Fruit fly (Drosophila melanogaster) whole organism, embryonic: ENCODE measurements around the gene GILT3.

Experiments used
- Aef1 ChIP-seq: fragments of 200-800 bp; sonication (Bioruptor generic); IDR thresholded peaks from 3 replicates; pipeline ENCODE4 v1.3.6; 2022; ENCODE audit warnings: missing biosample characterization, missing genetic modification characterization
- Bteb2 ChIP-seq: fragments of 200-800 bp; sonication (Bioruptor generic); optimal IDR thresholded peaks from 2 replicates; lab custom pipeline; 2016; ENCODE audit warnings: missing biosample characterization, missing genetic modification characterization
- CG10209 ChIP-seq: fragments of 200-800 bp; sonication (Bioruptor generic); optimal IDR thresholded peaks from 3 replicates; lab custom pipeline; 2017; ENCODE audit warnings: missing biosample characterization, mild to moderate bottlenecking, missing genetic modification characterization, missing genetic modification reagents
- CG10321 ChIP-seq: fragments of 200-800 bp; sonication (Bioruptor generic); IDR thresholded peaks from 2 replicates; pipeline ENCODE4 v1.3.6; 2022; ENCODE audit warnings: missing biosample characterization, missing genetic modification characterization
- CG10543 ChIP-seq: fragments of 200-800 bp; sonication (Bioruptor generic); optimal IDR thresholded peaks from 3 replicates; lab custom pipeline; 2017; ENCODE audit warnings: missing biosample characterization, mild to moderate bottlenecking, missing genetic modification characterization, moderate library complexity
- CG11247 ChIP-seq: fragments of 200-800 bp; sonication (Bioruptor generic); IDR thresholded peaks from 2 replicates; pipeline ENCODE4 v1.3.6; 2022; ENCODE audit warnings: missing biosample characterization, missing genetic modification characterization
- CG12071 ChIP-seq: fragments of 200-800 bp; sonication (Bioruptor generic); optimal IDR thresholded peaks from 3 replicates; lab custom pipeline; 2018; ENCODE audit warnings: missing biosample characterization, mild to moderate bottlenecking, missing genetic modification characterization
- CG12391 ChIP-seq: fragments of 200-800 bp; sonication (Bioruptor generic); optimal IDR thresholded peaks from 3 replicates; lab custom pipeline; 2018; ENCODE audit warnings: missing biosample characterization, mild to moderate bottlenecking, missing genetic modification characterization, moderate library complexity
- CG12744 ChIP-seq: fragments of 200-800 bp; sonication (Bioruptor generic); optimal IDR thresholded peaks from 2 replicates; lab custom pipeline; 2016; ENCODE audit warnings: missing biosample characterization, missing genetic modification characterization
- CG14965 ChIP-seq: fragments of 200-800 bp; sonication (Bioruptor generic); optimal IDR thresholded peaks from 2 replicates; lab custom pipeline; 2016; ENCODE audit warnings: missing biosample characterization, missing genetic modification characterization, borderline replicate concordance
- CG17802 ChIP-seq: fragments of 200-800 bp; sonication (Bioruptor generic); optimal IDR thresholded peaks from 2 replicates; lab custom pipeline; 2018; ENCODE audit warnings: missing biosample characterization, mild to moderate bottlenecking, missing genetic modification characterization, moderate library complexity
- CG18262 ChIP-seq: fragments of 200-800 bp; optimal IDR thresholded peaks from 3 replicates; lab custom pipeline; 2019; ENCODE audit warnings: missing biosample characterization, mild to moderate bottlenecking, missing genetic modification characterization, moderate library complexity
- CG30431 ChIP-seq: fragments of 200-800 bp; sonication (Bioruptor generic); optimal IDR thresholded peaks from 2 replicates; lab custom pipeline; 2017; ENCODE audit warnings: missing biosample characterization, missing genetic modification characterization
- CG31441 ChIP-seq: fragments of 200-800 bp; sonication (Bioruptor generic); IDR thresholded peaks from 2 replicates; pipeline ENCODE4 v1.3.6; 2022; ENCODE audit warnings: missing biosample characterization, missing genetic modification characterization
- CG34376 ChIP-seq: fragments of 200-800 bp; sonication (Bioruptor generic); optimal IDR thresholded peaks from 2 replicates; lab custom pipeline; 2018; ENCODE audit warnings: missing biosample characterization, mild to moderate bottlenecking, missing genetic modification characterization
- CG3726 ChIP-seq: fragments of 200-800 bp; sonication (Bioruptor generic); IDR thresholded peaks from 3 replicates; pipeline ENCODE4, ENCODE4 v1.3.6; 2022; ENCODE audit warnings: missing biosample characterization, missing genetic modification characterization
- CG3838 ChIP-seq: fragments of 200-800 bp; sonication (Bioruptor generic); optimal IDR thresholded peaks from 3 replicates; lab custom pipeline; 2016; ENCODE audit warnings: missing biosample characterization, missing genetic modification characterization
- CG4707 ChIP-seq: fragments of 200-800 bp; sonication (Bioruptor generic); optimal IDR thresholded peaks from 2 replicates; lab custom pipeline; 2018; ENCODE audit warnings: missing biosample characterization, mild to moderate bottlenecking, missing genetic modification characterization, moderate library complexity
- CG4730 ChIP-seq: fragments of 200-800 bp; sonication (Bioruptor generic); IDR thresholded peaks from 2 replicates; pipeline ENCODE4 v1.3.6; 2022; ENCODE audit warnings: missing biosample characterization, missing genetic modification characterization
- CG6689 ChIP-seq: fragments of 200-800 bp; sonication (Bioruptor generic); IDR thresholded peaks from 2 replicates; pipeline ENCODE4 v1.3.6; 2022; ENCODE audit warnings: missing biosample characterization, missing genetic modification characterization
- CG7963 ChIP-seq: fragments of 200-800 bp; sonication (Bioruptor generic); IDR thresholded peaks from 3 replicates; pipeline ENCODE4 v1.3.6; 2022; ENCODE audit warnings: missing biosample characterization, missing genetic modification characterization; ENCODE audit not compliant: partially characterized antibody
- E2f1 ChIP-seq: fragments of 200-800 bp; sonication (Bioruptor generic); IDR thresholded peaks from 2 replicates; pipeline ENCODE4 v1.3.6; 2022; ENCODE audit warnings: missing biosample characterization, missing genetic modification characterization
- Fer3 ChIP-seq: fragments of 200-800 bp; sonication (Bioruptor generic); optimal IDR thresholded peaks from 2 replicates; lab custom pipeline; 2018; ENCODE audit warnings: missing biosample characterization, mild to moderate bottlenecking, missing genetic modification characterization, moderate library complexity
- Gsc ChIP-seq: fragments of 200-800 bp; sonication (Bioruptor generic); IDR thresholded peaks from 2 replicates; pipeline ENCODE4 v1.3.6; 2022; ENCODE audit warnings: missing biosample characterization, missing genetic modification characterization
- Hand ChIP-seq: fragments of 200-800 bp; sonication (Bioruptor generic); optimal IDR thresholded peaks from 2 replicates; lab custom pipeline; 2017; ENCODE audit warnings: mild to moderate bottlenecking, missing biosample characterization, missing genetic modification reagents, missing genetic modification characterization
- Hsf ChIP-seq: fragments of 200-800 bp; sonication (Bioruptor generic); optimal IDR thresholded peaks from 3 replicates; lab custom pipeline; 2016; ENCODE audit warnings: missing biosample characterization, missing genetic modification characterization
- Optix ChIP-seq: fragments of 200-800 bp; sonication (Bioruptor generic); IDR thresholded peaks from 3 replicates; pipeline ENCODE4 v1.3.6; 2022; ENCODE audit warnings: missing biosample characterization, missing genetic modification characterization
- Rfx ChIP-seq: fragments of 200-800 bp; sonication (Bioruptor generic); IDR thresholded peaks from 2 replicates; pipeline ENCODE4 v1.3.6; 2022; ENCODE audit warnings: missing biosample characterization, missing genetic modification characterization
- Sry-δ ChIP-seq: fragments of 200-800 bp; sonication (Bioruptor generic); optimal IDR thresholded peaks from 2 replicates; lab custom pipeline; 2016; ENCODE audit warnings: missing biosample characterization, missing genetic modification characterization
- Vsx1 ChIP-seq: fragments of 200-800 bp; sonication (Bioruptor generic); optimal IDR thresholded peaks from 2 replicates; lab custom pipeline; 2017; ENCODE audit warnings: missing biosample characterization, mild to moderate bottlenecking, missing genetic modification characterization, missing genetic modification reagents
- crol ChIP-seq: fragments of 200-800 bp; sonication (Bioruptor generic); IDR thresholded peaks from 2 replicates; pipeline ENCODE4 v1.3.6; 2022; ENCODE audit warnings: missing biosample characterization, missing genetic modification characterization
- dm ChIP-seq: fragments of 200-800 bp; sonication (Bioruptor generic); optimal IDR thresholded peaks from 3 replicates; lab custom pipeline; 2016; ENCODE audit warnings: missing biosample characterization, missing genetic modification characterization
- exex ChIP-seq: fragments of 200-800 bp; sonication (Bioruptor generic); optimal IDR thresholded peaks from 4 replicates; lab custom pipeline; 2018; ENCODE audit warnings: missing biosample characterization, mild to moderate bottlenecking, missing genetic modification characterization, moderate library complexity
- gce ChIP-seq: fragments of 200-800 bp; sonication (Bioruptor generic); IDR thresholded peaks from 3 replicates; pipeline ENCODE4 v1.3.6; 2022; ENCODE audit warnings: missing biosample characterization, missing genetic modification characterization
- ken ChIP-seq: fragments of 200-800 bp; sonication (Bioruptor generic); IDR thresholded peaks from 3 replicates; pipeline ENCODE4 v1.3.6; 2022; ENCODE audit warnings: missing biosample characterization, missing genetic modification characterization
- lab ChIP-seq: fragments of 200-800 bp; sonication (Bioruptor generic); optimal IDR thresholded peaks from 3 replicates; lab custom pipeline; 2017; ENCODE audit warnings: missing biosample characterization, missing genetic modification characterization, mild to moderate bottlenecking, moderate library complexity, missing genetic modification reagents
- lov ChIP-seq, 2 experiments: fragments of 200-800 bp in 1 of 2; fragments of >200 bp in 1 of 2; sonication (Bioruptor generic) in 1 of 2; IDR thresholded peaks in 1 of 2; optimal IDR thresholded peaks in 1 of 2; 2 replicates in 1 of 2; 3 replicates in 1 of 2; pipeline versions ENCODE4 v1.3.6 to Lab custom; 2017 to 2022; ENCODE audit warnings: missing biosample characterization in 1 of 2, missing genetic modification characterization in 1 of 2
- luna ChIP-seq: fragments of 200-800 bp; sonication (Bioruptor generic); optimal IDR thresholded peaks from 2 replicates; lab custom pipeline; 2016; ENCODE audit warnings: missing biosample characterization, missing genetic modification characterization
- mirr ChIP-seq: fragments of 200-800 bp; sonication (Bioruptor generic); optimal IDR thresholded peaks from 3 replicates; lab custom pipeline; 2018; ENCODE audit warnings: missing biosample characterization, mild to moderate bottlenecking, missing genetic modification characterization
- row ChIP-seq: fragments of 200-800 bp; sonication (Bioruptor generic); IDR thresholded peaks from 3 replicates; pipeline ENCODE4 v1.3.6; 2022; ENCODE audit warnings: missing biosample characterization, missing genetic modification characterization
- sd ChIP-seq: fragments of 200-800 bp; sonication (Bioruptor generic); optimal IDR thresholded peaks from 3 replicates; lab custom pipeline; 2018; ENCODE audit warnings: missing biosample characterization, mild to moderate bottlenecking, missing genetic modification characterization, moderate library complexity
- sug ChIP-seq: fragments of 200-800 bp; optimal IDR thresholded peaks from 2 replicates; lab custom pipeline; 2019; ENCODE audit warnings: missing biosample characterization, mild to moderate bottlenecking, missing genetic modification characterization, moderate library complexity
- wek ChIP-seq: fragments of 200-800 bp; sonication (Bioruptor generic); optimal IDR thresholded peaks from 3 replicates; lab custom pipeline; 2018; ENCODE audit warnings: missing biosample characterization, mild to moderate bottlenecking, missing genetic modification characterization, moderate library complexity
- wor ChIP-seq: fragments of 200-800 bp; sonication (Bioruptor generic); IDR thresholded peaks from 2 replicates; pipeline ENCODE4 v1.3.6; 2022; ENCODE audit warnings: missing biosample characterization, missing genetic modification characterization

Gene GILT3

DNA sequence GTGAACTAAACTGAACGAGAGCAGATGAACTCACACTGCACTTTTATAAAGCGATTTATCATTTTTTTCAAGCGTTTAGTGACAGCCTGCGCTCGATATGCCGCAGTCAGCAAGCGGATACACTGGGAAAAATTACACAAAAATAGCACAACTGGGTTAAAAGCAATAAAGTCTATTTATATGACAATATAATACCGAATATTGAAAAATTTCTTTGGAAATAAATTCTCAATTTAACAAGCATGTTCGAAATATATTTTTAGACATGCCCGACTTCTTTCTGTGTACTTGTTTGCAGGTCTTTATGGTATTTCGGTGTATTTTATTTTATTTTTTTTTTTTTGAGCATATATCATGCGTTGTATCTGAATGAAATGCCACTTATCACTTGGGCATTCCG, 36.7 kb downstream of the GILT3 start (continued):
- 0 out of 3 replicates have a peak, but pooled peaks have one; percentile 19 for TF ChIP-seq Aef1
- no peak for TF ChIP-seq lov (optimal IDR thresholded peaks at IDR 0.05; lab: Kevin White, UChicago)
- peak; percentile 69; the same call in 1 of the 3 replicates for TF ChIP-seq lov (GFP tag; IDR thresholded peaks at IDR 0.05; lab: Robert Waterston, UW)
- peak; percentile 50 for TF ChIP-seq Fer3 (tag; lab: Kevin White, UChicago)
- TF ChIP-seq CG31441 (GFP tag; lab: Robert Waterston, UW) = peak; percentile 74
- peak; percentile 8 for TF ChIP-seq CG17802
- TF ChIP-seq CG10321 = no peak
- TF ChIP-seq CG12391 = peak; percentile 75
- 0 out of 2 replicates have a peak, but pooled peaks have one; percentile 21 for TF ChIP-seq CG6689 (GFP tag; lab: Robert Waterston, UW)
- TF ChIP-seq wor (GFP tag; lab: Robert Waterston, UW) = peak; percentile 46; the same call in 1 of the 2 replicates
- no peak for TF ChIP-seq CG12071
- no peak for TF ChIP-seq CG7963 (GFP tag; lab: Robert Waterston, UW)
- no peak for TF ChIP-seq CG14965 (GFP tag; lab: Kevin White, UChicago)
- TF ChIP-seq Hsf (GFP tag; lab: Kevin White, UChicago) = peak; percentile 57
- TF ChIP-seq Vsx1 (GFP tag; lab: Kevin White, UChicago) = peak; percentile 39
- TF ChIP-seq CG11247 = no peak
- TF ChIP-seq CG10543 (GFP tag; lab: Kevin White, UChicago) = no peak
- peak; percentile 50 for TF ChIP-seq E2f1 (GFP tag; lab: Robert Waterston, UW)
- peak; percentile 84 for TF ChIP-seq row (GFP tag; lab: Robert Waterston, UW)
- TF ChIP-seq luna (GFP tag; lab: Kevin White, UChicago) = no peak
- TF ChIP-seq CG4707 = peak; percentile 31
- no peak for TF ChIP-seq crol (GFP tag; lab: Robert Waterston, UW)
- TF ChIP-seq Sry-δ (GFP tag; lab: Kevin White, UChicago) = peak; percentile 21
- 0 out of 2 replicates have a peak, but pooled peaks have one; percentile 15 for TF ChIP-seq CG4730 (GFP tag; lab: Robert Waterston, UW)
- no peak for TF ChIP-seq dm (GFP tag; lab: Kevin White, UChicago)
- TF ChIP-seq wek (GFP tag; lab: Kevin White, UChicago) = no peak
- TF ChIP-seq Optix (GFP tag; lab: Robert Waterston, UW) = peak; percentile 29; the same call in 1 of the 3 replicates

- TF ChIP-seq CG18262 (tag; lab: Kevin White, UChicago) = no peak
- TF ChIP-seq Hand = no peak
- TF ChIP-seq CG10209 (GFP tag; lab: Kevin White, UChicago) = no peak
- no peak for TF ChIP-seq CG3726 (GFP tag; lab: Robert Waterston, UW)
- peak; percentile 37 for TF ChIP-seq sd (tag; lab: Kevin White, UChicago)
- TF ChIP-seq mirr (GFP tag; lab: Kevin White, UChicago) = peak; percentile 46
- no peak for TF ChIP-seq Bteb2 (GFP tag; lab: Kevin White, UChicago)
- TF ChIP-seq CG3838 = no peak
- no peak for TF ChIP-seq gce (GFP tag; lab: Robert Waterston, UW)
- no peak for TF ChIP-seq Gsc (GFP tag; lab: Robert Waterston, UW)
- no peak for TF ChIP-seq CG12744 (GFP tag; lab: Kevin White, UChicago)
- no peak for TF ChIP-seq E2f1 (GFP tag; lab: Robert Waterston, UW)
- TF ChIP-seq Rfx (GFP tag; lab: Robert Waterston, UW) = no peak
- peak; percentile 28 for TF ChIP-seq lab (GFP tag; lab: Kevin White, UChicago)
- peak; percentile 77 for TF ChIP-seq exex (tag; lab: Kevin White, UChicago)
- no peak for TF ChIP-seq CG30431 (GFP tag; lab: Kevin White, UChicago)
- peak; percentile 45 for TF ChIP-seq sug (tag; lab: Kevin White, UChicago)
- no peak for TF ChIP-seq ken (GFP tag; lab: Robert Waterston, UW)
- peak; percentile 50 for TF ChIP-seq CG34376 (GFP tag; lab: Kevin White, UChicago)
These were observed 37.7 kb downstream of the GILT3 start for dm6 chr3R:23714852-23715251.
